Fruit fly (Drosophila melanogaster): ENCODE data around the gene CG4328.

DNA sequence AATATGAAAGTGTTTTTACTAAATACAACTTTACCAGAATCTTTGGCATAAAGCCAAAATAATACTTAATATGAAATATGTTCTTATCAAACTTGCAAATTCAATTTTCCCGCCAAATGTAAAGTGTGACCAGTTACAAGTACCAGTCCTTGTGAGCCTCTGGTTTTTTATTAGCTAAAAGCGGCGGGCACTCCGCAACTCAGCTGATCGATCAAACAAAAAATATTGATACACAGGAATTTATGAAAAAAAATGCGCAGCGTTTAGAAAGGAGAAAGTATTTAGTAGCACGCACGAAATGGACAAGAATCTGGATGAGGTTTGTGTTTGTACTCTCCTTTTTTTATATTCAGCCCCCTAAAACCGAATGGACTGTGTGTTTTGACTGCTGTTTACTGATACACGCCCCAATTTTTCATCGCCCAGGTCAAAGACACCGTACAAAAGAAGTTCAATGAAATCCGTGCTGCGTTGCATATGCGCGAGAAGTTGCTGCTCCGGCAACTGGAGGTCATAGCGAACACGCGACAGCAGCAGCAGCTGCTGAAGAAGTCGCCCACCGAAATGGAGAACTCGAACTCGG, 28.5 kb downstream of the CG4328 start, which contains the start of gene CG32100:
- TF ChIP-seq CTCF (optimal IDR thresholded peaks at IDR 0.05) (no peak), CG8478 (optimal IDR thresholded peaks at IDR 0.05) (no peak)

Measured in S2 (cell line).